Fruit fly (Drosophila melanogaster) whole organism, wandering third instar larva: ENCODE results near the gene Rbp1-like.

Experiments used
- CG32264 ChIP-seq: fragments of 200-800 bp; sonication (Bioruptor generic); optimal IDR thresholded peaks from 2 replicates; lab custom pipeline; 2016; ENCODE audit warnings: missing biosample characterization, missing genetic modification characterization
- OdsH ChIP-seq: fragments of 200-800 bp; sonication (Bioruptor generic); optimal IDR thresholded peaks from 2 replicates; lab custom pipeline; 2016; ENCODE audit warnings: missing biosample characterization, mild to moderate bottlenecking, missing genetic modification characterization
- br ChIP-seq: fragments of 200-800 bp; sonication (Bioruptor generic); optimal IDR thresholded peaks from 2 replicates; lab custom pipeline; 2016; ENCODE audit warnings: missing biosample characterization, missing genetic modification characterization
- lola ChIP-seq: fragments of >200 bp; optimal IDR thresholded peaks from 2 replicates; lab custom pipeline; 2017; ENCODE audit warnings: missing biosample characterization, missing genetic modification characterization
- sv ChIP-seq: fragments of 200-800 bp; sonication (Bioruptor generic); optimal IDR thresholded peaks from 3 replicates; lab custom pipeline; 2016; ENCODE audit warnings: missing biosample characterization, missing genetic modification characterization
- usp ChIP-seq: fragments of >200 bp; optimal IDR thresholded peaks from 2 replicates; lab custom pipeline; 2017; ENCODE audit warnings: missing biosample characterization, missing genetic modification characterization

DNA sequence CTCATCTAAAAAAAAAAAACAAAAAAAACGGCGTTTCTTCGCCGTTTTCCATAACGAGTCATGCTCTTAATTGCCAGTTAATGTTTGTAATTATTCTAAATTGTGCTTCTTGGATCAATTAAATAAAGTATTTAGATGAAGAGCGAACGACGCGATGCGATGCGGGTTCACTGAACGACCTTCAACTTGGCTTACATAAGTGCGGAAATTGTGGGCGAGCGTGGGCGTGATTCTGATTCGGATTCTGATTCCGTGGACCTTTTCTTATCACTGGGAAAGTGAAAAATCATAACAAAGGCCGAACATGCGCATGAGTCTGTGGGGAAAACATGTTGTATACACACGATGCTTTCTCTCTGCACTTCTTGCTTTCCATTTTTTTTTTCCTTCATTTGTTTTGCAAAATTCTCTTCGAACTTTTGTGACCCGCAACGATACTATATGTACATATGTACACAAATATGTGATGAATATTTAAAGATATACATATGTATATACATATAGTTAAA, 9.1 kb downstream of the Rbp1-like start:
- TF ChIP-seq usp (no peak), br (GFP tag; lab: Kevin White, UChicago) (no peak), OdsH (GFP tag; lab: Kevin White, UChicago) (no peak), CG32264 (GFP tag; lab: Kevin White, UChicago) (no peak), lola (GFP tag; lab: Kevin White, UChicago) (no peak), sv (GFP tag; lab: Kevin White, UChicago) (no peak)
